Fruit fly (Drosophila melanogaster) whole organism, prepupa: ENCODE data around the gene Afti.
A peak's percentile ranks its signal among the peaks of the same experiment; 100 is the strongest.

Source experiments
- Blimp-1 ChIP-seq: fragments of 200-800 bp; sonication (Bioruptor generic); optimal IDR thresholded peaks from 3 replicates; lab custom pipeline; 2017; ENCODE audit warnings: missing biosample characterization, missing genetic modification characterization, mild to moderate bottlenecking, moderate library complexity, missing genetic modification reagents
- CG10631 ChIP-seq: fragments of 200-800 bp; sonication (Bioruptor generic); optimal IDR thresholded peaks from 2 replicates; lab custom pipeline; 2016; ENCODE audit warnings: missing biosample characterization, missing genetic modification characterization
- CG10669 ChIP-seq: fragments of 200-800 bp; sonication (Bioruptor generic); optimal IDR thresholded peaks from 3 replicates; lab custom pipeline; 2018; ENCODE audit warnings: missing biosample characterization, mild to moderate bottlenecking, missing genetic modification characterization, moderate library complexity
- CG11294 ChIP-seq: fragments of 200-800 bp; sonication (Bioruptor generic); IDR thresholded peaks from 2 replicates; pipeline ENCODE4 v1.3.6; 2022; ENCODE audit warnings: missing biosample characterization, missing genetic modification characterization
- CG11762 ChIP-seq: fragments of 200-800 bp; sonication (Bioruptor generic); optimal IDR thresholded peaks from 3 replicates; lab custom pipeline; 2016; ENCODE audit warnings: missing biosample characterization, missing genetic modification characterization; ENCODE audit not compliant: insufficient read depth
- CG15336 ChIP-seq: fragments of 200-800 bp; sonication (Bioruptor generic); IDR thresholded peaks from 2 replicates; pipeline ENCODE4 v1.3.6; 2022; ENCODE audit warnings: missing biosample characterization, missing genetic modification characterization
- CG1621 ChIP-seq: fragments of 200-800 bp; sonication (Bioruptor generic); optimal IDR thresholded peaks from 3 replicates; lab custom pipeline; 2018; ENCODE audit warnings: missing biosample characterization, mild to moderate bottlenecking, missing genetic modification characterization
- CG16779 ChIP-seq: fragments of 200-800 bp; sonication (Bioruptor generic); optimal IDR thresholded peaks from 3 replicates; lab custom pipeline; 2017; ENCODE audit warnings: missing biosample characterization, mild to moderate bottlenecking, missing genetic modification characterization
- CG3032 ChIP-seq: fragments of 200-800 bp; optimal IDR thresholded peaks from 2 replicates; lab custom pipeline; 2019; ENCODE audit warnings: missing biosample characterization, mild to moderate bottlenecking, missing genetic modification characterization, moderate library complexity
- CG31627 ChIP-seq: fragments of 200-800 bp; sonication (Bioruptor generic); optimal IDR thresholded peaks from 3 replicates; lab custom pipeline; 2016; ENCODE audit warnings: missing biosample characterization, missing genetic modification characterization
- CG32006 ChIP-seq: fragments of 200-800 bp; sonication (Bioruptor generic); optimal IDR thresholded peaks from 3 replicates; lab custom pipeline; 2017; ENCODE audit warnings: missing biosample characterization, mild to moderate bottlenecking, missing genetic modification characterization
- CG34406 ChIP-seq: fragments of 200-800 bp; sonication (Bioruptor generic); optimal IDR thresholded peaks from 3 replicates; lab custom pipeline; 2016; ENCODE audit warnings: missing biosample characterization, missing genetic modification characterization
- CG3919 ChIP-seq: fragments of 200-800 bp; sonication (Bioruptor generic); optimal IDR thresholded peaks from 3 replicates; lab custom pipeline; 2016; ENCODE audit warnings: missing biosample characterization, missing genetic modification characterization
- CG4318 ChIP-seq: fragments of 200-800 bp; sonication (Bioruptor generic); optimal IDR thresholded peaks from 3 replicates; lab custom pipeline; 2017; ENCODE audit warnings: missing biosample characterization, mild to moderate bottlenecking, missing genetic modification characterization
- CG6276 ChIP-seq: fragments of 200-800 bp; sonication (Bioruptor generic); optimal IDR thresholded peaks from 2 replicates; lab custom pipeline; 2017; ENCODE audit warnings: missing biosample characterization, mild to moderate bottlenecking, missing genetic modification characterization
- CG6792 ChIP-seq: fragments of 200-800 bp; sonication (Bioruptor generic); optimal IDR thresholded peaks from 3 replicates; lab custom pipeline; 2016; ENCODE audit warnings: missing biosample characterization, missing genetic modification characterization
- CG6808 ChIP-seq: fragments of 200-800 bp; sonication (Bioruptor generic); optimal IDR thresholded peaks from 3 replicates; lab custom pipeline; 2017; ENCODE audit warnings: missing biosample characterization, missing genetic modification characterization, mild to moderate bottlenecking, moderate library complexity, missing genetic modification reagents
- CG7368 ChIP-seq: fragments of 200-800 bp; sonication (Bioruptor generic); optimal IDR thresholded peaks from 3 replicates; lab custom pipeline; 2016; ENCODE audit warnings: missing biosample characterization, missing genetic modification characterization
- CG8119 ChIP-seq: fragments of 200-800 bp; sonication (Bioruptor generic); IDR thresholded peaks from 3 replicates; pipeline ENCODE4 v1.3.6; 2022; ENCODE audit warnings: missing biosample characterization, missing genetic modification characterization
- CG8319 ChIP-seq: fragments of 200-800 bp; sonication (Bioruptor generic); optimal IDR thresholded peaks from 3 replicates; lab custom pipeline; 2016; ENCODE audit warnings: missing biosample characterization, missing genetic modification characterization
- CG8632 ChIP-seq: fragments of 200-800 bp; sonication (Bioruptor generic); optimal IDR thresholded peaks from 3 replicates; lab custom pipeline; 2016; ENCODE audit warnings: missing biosample characterization, missing genetic modification characterization
- CG9139 ChIP-seq: fragments of 200-800 bp; sonication (Bioruptor generic); optimal IDR thresholded peaks from 3 replicates; lab custom pipeline; 2017; ENCODE audit warnings: missing biosample characterization, mild to moderate bottlenecking, missing genetic modification characterization
- Eip75B ChIP-seq: fragments of 200-800 bp; sonication (Bioruptor generic); optimal IDR thresholded peaks from 3 replicates; lab custom pipeline; 2016; ENCODE audit warnings: missing biosample characterization, missing genetic modification characterization
- Eip78C ChIP-seq: fragments of 200-800 bp; sonication (Bioruptor generic); peaks from one replicate; lab custom pipeline; 2016; ENCODE audit warnings: missing biosample characterization, missing genetic modification characterization
- Eip93F ChIP-seq: fragments of 200-800 bp; sonication (Bioruptor generic); optimal IDR thresholded peaks from 2 replicates; lab custom pipeline; 2016; ENCODE audit warnings: missing biosample characterization, mild to moderate bottlenecking, missing genetic modification characterization
- Ets21C ChIP-seq: fragments of 200-800 bp; sonication (Bioruptor generic); optimal IDR thresholded peaks from 3 replicates; lab custom pipeline; 2016; ENCODE audit warnings: missing biosample characterization, missing genetic modification characterization
- Ets96B ChIP-seq: fragments of 200-800 bp; optimal IDR thresholded peaks from 2 replicates; lab custom pipeline; 2019; ENCODE audit warnings: missing biosample characterization, mild to moderate bottlenecking, missing genetic modification characterization, moderate library complexity
- Gug ChIP-seq: fragments of 200-800 bp; sonication (Bioruptor generic); IDR thresholded peaks from 2 replicates; pipeline ENCODE4 v1.3.6; 2022; ENCODE audit warnings: missing biosample characterization, missing genetic modification characterization
- Hr38 ChIP-seq: sonication (Bioruptor generic); optimal IDR thresholded peaks from 2 replicates; lab custom pipeline; 2016; ENCODE audit warnings: missing biosample characterization, missing genetic modification characterization
- Hr39 ChIP-seq: fragments of 200-800 bp; sonication (Bioruptor generic); optimal IDR thresholded peaks from 2 replicates; lab custom pipeline; 2016; ENCODE audit warnings: missing biosample characterization, missing genetic modification characterization
- Hr4 ChIP-seq: fragments of 200-800 bp; sonication (Bioruptor generic); optimal IDR thresholded peaks from 3 replicates; lab custom pipeline; 2016; ENCODE audit warnings: missing biosample characterization, missing genetic modification characterization
- Lpt ChIP-seq: fragments of 200-800 bp; sonication (Bioruptor generic); optimal IDR thresholded peaks from 3 replicates; lab custom pipeline; 2016; ENCODE audit warnings: missing biosample characterization, missing genetic modification characterization
- Met ChIP-seq: fragments of 200-800 bp; sonication (Bioruptor generic); optimal IDR thresholded peaks from 3 replicates; lab custom pipeline; 2016; ENCODE audit warnings: missing biosample characterization, missing genetic modification characterization
- OdsH ChIP-seq: fragments of 200-800 bp; sonication (Bioruptor generic); optimal IDR thresholded peaks from 3 replicates; lab custom pipeline; 2016; ENCODE audit warnings: missing biosample characterization, missing genetic modification characterization
- Smox ChIP-seq: fragments of 200-800 bp; sonication (Bioruptor generic); optimal IDR thresholded peaks from 3 replicates; lab custom pipeline; 2016; ENCODE audit warnings: missing biosample characterization, missing genetic modification characterization
- Sox102F ChIP-seq: fragments of 200-800 bp; sonication (Bioruptor generic); optimal IDR thresholded peaks from 2 replicates; lab custom pipeline; 2016; ENCODE audit warnings: missing biosample characterization, mild to moderate bottlenecking, missing genetic modification characterization
- Sox14 ChIP-seq: fragments of 200-800 bp; sonication (Bioruptor generic); optimal IDR thresholded peaks from 3 replicates; lab custom pipeline; 2016; ENCODE audit warnings: missing biosample characterization, missing genetic modification characterization
- Sox15 ChIP-seq: fragments of 200-800 bp; sonication (Bioruptor generic); optimal IDR thresholded peaks from 3 replicates; lab custom pipeline; 2016; ENCODE audit warnings: missing biosample characterization, missing genetic modification characterization
- acj6 ChIP-seq: fragments of 200-800 bp; sonication (Bioruptor generic); optimal IDR thresholded peaks from 3 replicates; lab custom pipeline; 2016; ENCODE audit warnings: missing biosample characterization, missing genetic modification characterization
- dac ChIP-seq: fragments of 200-800 bp; sonication (Bioruptor generic); optimal IDR thresholded peaks from 2 replicates; lab custom pipeline; 2017; ENCODE audit warnings: missing biosample characterization, mild to moderate bottlenecking, missing genetic modification characterization
- dsx ChIP-seq: fragments of 200-800 bp; optimal IDR thresholded peaks from 3 replicates; lab custom pipeline; 2019; ENCODE audit warnings: missing biosample characterization, mild to moderate bottlenecking, missing genetic modification characterization, moderate library complexity; ENCODE audit not compliant: poor library complexity, severe bottlenecking
- eg ChIP-seq: fragments of 200-800 bp; sonication (Bioruptor generic); IDR thresholded peaks from 3 replicates; pipeline ENCODE4 v1.3.6; 2022; ENCODE audit warnings: missing biosample characterization, missing genetic modification characterization
- esn ChIP-seq: fragments of 200-800 bp; sonication (Bioruptor generic); optimal IDR thresholded peaks from 2 replicates; lab custom pipeline; 2016; ENCODE audit warnings: missing biosample characterization, mild to moderate bottlenecking, missing genetic modification characterization, moderate library complexity
- fd59A ChIP-seq: fragments of 200-800 bp; sonication (Bioruptor generic); optimal IDR thresholded peaks from 2 replicates; lab custom pipeline; 2017; ENCODE audit warnings: missing biosample characterization, mild to moderate bottlenecking, missing genetic modification characterization, missing genetic modification reagents
- fd85E ChIP-seq: fragments of 200-800 bp; sonication (Bioruptor generic); optimal IDR thresholded peaks from 3 replicates; lab custom pipeline; 2016; ENCODE audit warnings: missing biosample characterization, missing genetic modification characterization
- fkh ChIP-seq: fragments of 200-800 bp; sonication (Bioruptor generic); optimal IDR thresholded peaks from 3 replicates; lab custom pipeline; 2017; ENCODE audit warnings: missing biosample characterization, mild to moderate bottlenecking, missing genetic modification characterization, moderate library complexity
- lz ChIP-seq: fragments of 200-800 bp; sonication (Bioruptor generic); optimal IDR thresholded peaks from 3 replicates; lab custom pipeline; 2016; ENCODE audit warnings: missing biosample characterization, missing genetic modification characterization
- pdm3 ChIP-seq: fragments of 200-800 bp; sonication (Bioruptor generic); optimal IDR thresholded peaks from 3 replicates; lab custom pipeline; 2016; ENCODE audit warnings: missing biosample characterization, missing genetic modification characterization
- salr ChIP-seq, 2 experiments: fragments of 200-800 bp; sonication (Bioruptor generic); optimal IDR thresholded peaks; 3 replicates each; lab custom pipeline; 2016 to 2018; ENCODE audit warnings: missing biosample characterization in 2 of 2, missing genetic modification characterization in 2 of 2, mild to moderate bottlenecking in 1 of 2
- spab ChIP-seq: fragments of 200-800 bp; sonication (Bioruptor generic); optimal IDR thresholded peaks from 2 replicates; lab custom pipeline; 2017; ENCODE audit warnings: missing biosample characterization, mild to moderate bottlenecking, missing genetic modification characterization, missing genetic modification reagents
- ss ChIP-seq, 2 experiments: fragments of 200-800 bp; sonication (Bioruptor generic); optimal IDR thresholded peaks; 2 replicates in 1 of 2; 3 replicates in 1 of 2; lab custom pipeline; 2017 to 2018; ENCODE audit warnings: mild to moderate bottlenecking in 2 of 2, missing biosample characterization in 2 of 2, missing genetic modification characterization in 2 of 2, moderate library complexity in 1 of 2
- svp ChIP-seq: fragments of 200-800 bp; sonication (Bioruptor generic); peaks from one replicate; lab custom pipeline; 2016; ENCODE audit warnings: missing biosample characterization, missing genetic modification characterization
- topi ChIP-seq: fragments of 200-800 bp; sonication (Bioruptor generic); optimal IDR thresholded peaks from 3 replicates; lab custom pipeline; 2016; ENCODE audit warnings: missing biosample characterization, missing genetic modification characterization

Afti gene

dm6 chr3R:14361741-14362232 is 35.3 kb upstream of the Afti start, which contains the start of gene Dnaaf5:
TSS of gene Dnaaf5 (minus strand) at chr3R:14361786.
- TF ChIP-seq dac (GFP tag; lab: Kevin White, UChicago) (no peak), CG6808 (GFP tag; lab: Kevin White, UChicago) (no peak), ss (GFP tag; optimal IDR thresholded peaks at IDR 0.05; lab: Kevin White, UChicago) (no peak), acj6 (GFP tag; lab: Kevin White, UChicago) (no peak), OdsH (GFP tag; lab: Kevin White, UChicago) (peak; percentile 14), Ets96B (tag; lab: Kevin White, UChicago) (no peak), Blimp-1 (GFP tag; lab: Kevin White, UChicago) (no peak), CG4318 (GFP tag; lab: Kevin White, UChicago) (no peak), fd85E (no peak), Hr39 (peak; percentile 9), dsx (GFP tag; lab: Kevin White, UChicago) (no peak), Sox14 (GFP tag; lab: Kevin White, UChicago) (peak; percentile 65), pdm3 (GFP tag; lab: Kevin White, UChicago) (no peak), lz (GFP tag; lab: Kevin White, UChicago) (no peak), Ets21C (GFP tag; lab: Kevin White, UChicago) (no peak), esn (GFP tag; lab: Kevin White, UChicago) (peak; percentile 63), CG16779 (tag; lab: Kevin White, UChicago) (no peak), Smox (no peak), CG10631 (GFP tag; lab: Kevin White, UChicago) (no peak), CG6792 (GFP tag; lab: Kevin White, UChicago) (peak; percentile 19), Hr38 (GFP tag; lab: Kevin White, UChicago) (no peak), CG8119 (GFP tag; lab: Robert Waterston, UW) (no peak), topi (GFP tag; lab: Kevin White, UChicago) (peak; percentile 57), CG11294 (GFP tag; lab: Robert Waterston, UW) (no peak), Met (GFP tag; lab: Kevin White, UChicago) (peak; percentile 37), Sox15 (GFP tag; lab: Kevin White, UChicago) (no peak), CG32006 (GFP tag; lab: Kevin White, UChicago) (no peak), CG3032 (tag; lab: Kevin White, UChicago) (no peak), fkh (GFP tag; lab: Kevin White, UChicago) (peak; percentile 83), Sox102F (peak; percentile 52), eg (no peak), Eip93F (no peak), CG31627 (GFP tag; lab: Kevin White, UChicago) (peak; percentile 24), CG1621 (tag; lab: Kevin White, UChicago) (no peak), CG34406 (no peak), fd59A (GFP tag; lab: Kevin White, UChicago) (no peak), CG7368 (GFP tag; lab: Kevin White, UChicago) (no peak), CG3919 (GFP tag; lab: Kevin White, UChicago) (peak; percentile 56), Eip78C (GFP tag; lab: Kevin White, UChicago) (peak; percentile 44), Hr4 (GFP tag; lab: Kevin White, UChicago) (no peak), CG11762 (GFP tag; lab: Kevin White, UChicago) (no peak), CG15336 (GFP tag; lab: Robert Waterston, UW) (0 out of 2 replicates have a peak, but pooled peaks have one; percentile 8), CG8632 (GFP tag; lab: Kevin White, UChicago) (no peak), Gug (no peak), salr (GFP tag; optimal IDR thresholded peaks at IDR 0.05; lab: Kevin White, UChicago) (no peak), CG9139 (no peak), CG8319 (GFP tag; lab: Kevin White, UChicago) (no peak), CG6276 (GFP tag; lab: Kevin White, UChicago) (no peak), svp (peak; percentile 66), spab (GFP tag; lab: Kevin White, UChicago) (no peak), Eip75B (GFP tag; lab: Kevin White, UChicago) (no peak), Lpt (GFP tag; lab: Kevin White, UChicago) (no peak), CG10669 (GFP tag; lab: Kevin White, UChicago) (no peak)
